Worm (Caenorhabditis elegans): ENCODE measurements around the gene math-19.

ce11 chrII:2026525-2026924 lies 27.9 kb downstream of the math-19 start, which contains the start of gene bath-21:
- TF ChIP-seq ama-1 (optimal IDR thresholded peaks at IDR 0.05) (no peak), tra-4 (tag; optimal IDR thresholded peaks at IDR 0.05) (no peak), tbx-11 (GFP tag; IDR thresholded peaks at IDR 0.05) (no peak), F13C5.2 (tag; optimal IDR thresholded peaks at IDR 0.05) (no peak), tbx-37 (GFP tag; conservative IDR thresholded peaks at IDR 0.05) (no peak), hnd-1 (tag; optimal IDR thresholded peaks at IDR 0.05) (no peak), B0310.2 (tag; optimal IDR thresholded peaks at IDR 0.05) (no peak)

All from whole organism, early embryonic.